Worm (Caenorhabditis elegans) whole organism, early embryonic: ENCODE data around the gene srlf-1.

ENCODE experiments used
- B0310.2 ChIP-seq: sonication (generic microtip); optimal IDR thresholded peaks from 2 replicates; lab custom pipeline; 2016; ENCODE audit warnings: mild to moderate bottlenecking, missing genetic modification characterization, missing compliant biosample characterization
- ama-1 ChIP-seq: fragments of 150-350 bp; optimal IDR thresholded peaks from 2 replicates; lab custom pipeline; 2014
- ceh-13 ChIP-seq: fragments of 200-800 bp; sonication (Bioruptor generic); optimal IDR thresholded peaks from 2 replicates; lab custom pipeline; 2018; ENCODE audit warnings: mild to moderate bottlenecking, missing genetic modification characterization, missing compliant biosample characterization
- tbx-37 ChIP-seq: fragments of 200-800 bp; sonication (Bioruptor generic); conservative IDR thresholded peaks from 2 replicates; pipeline ENCODE4 v1.3.6; 2022; ENCODE audit warnings: missing genetic modification reagents, missing genetic modification characterization, missing compliant biosample characterization

DNA sequence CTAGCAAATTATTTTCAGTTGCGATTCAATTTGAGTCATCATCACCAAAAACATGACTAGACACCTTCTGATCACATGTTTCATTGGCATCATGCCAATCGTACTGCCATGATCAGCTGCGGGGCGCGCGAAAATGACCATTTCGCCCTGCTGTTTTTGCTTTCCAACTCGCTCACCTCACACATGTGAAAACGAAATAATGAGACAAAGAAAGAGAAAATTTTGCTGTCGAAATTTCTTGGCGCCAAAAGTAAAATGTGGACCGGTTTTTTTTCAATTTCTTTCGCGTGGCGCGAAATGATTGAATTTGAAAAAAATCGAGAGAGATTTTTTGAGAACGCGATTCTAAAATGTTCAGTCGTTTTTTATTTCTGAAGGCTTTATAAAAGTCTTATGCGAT lies 16.5 kb downstream of the srlf-1 start:
- TF ChIP-seq tbx-37 (GFP tag; lab: Robert Waterston, UW) (no peak), ceh-13 (no peak), ama-1 (lab: Kevin White, UChicago) (no peak), B0310.2 (tag; lab: Kevin White, UChicago) (no peak)
